Worm (Caenorhabditis elegans) whole organism, L4 larva: ENCODE data around the gene C39B5.5.

Experiments used
- dve-1 ChIP-seq: sonication (generic microtip); optimal IDR thresholded peaks from 2 replicates; lab custom pipeline; 2017; ENCODE audit warnings: antibody characterized with exemption, mild to moderate bottlenecking, missing genetic modification characterization, missing compliant biosample characterization; ENCODE audit not compliant: insufficient read depth
- fos-1 ChIP-seq: fragments of 150-350 bp; optimal IDR thresholded peaks from 2 replicates; lab custom pipeline; 2014; ENCODE audit warnings: missing biosample characterization, missing genetic modification characterization
- lin-15B ChIP-seq: fragments of 150-350 bp; sonication (generic microtip); optimal IDR thresholded peaks from 3 replicates; lab custom pipeline; 2014; ENCODE audit warnings: missing biosample characterization, missing genetic modification characterization
- mdt-29 ChIP-seq: fragments of 200-800 bp; sonication (Bioruptor generic); IDR thresholded peaks from 2 replicates; pipeline ENCODE4 v1.3.6; 2022; ENCODE audit warnings: missing genetic modification reagents, missing genetic modification characterization, missing compliant biosample characterization
- nhr-102 ChIP-seq: sonication (generic microtip); optimal IDR thresholded peaks from 2 replicates; lab custom pipeline; 2016; ENCODE audit warnings: mild to moderate bottlenecking, missing genetic modification characterization, moderate library complexity, missing compliant biosample characterization
- nhr-111 ChIP-seq: fragments of 200-800 bp; sonication (Bioruptor generic); optimal IDR thresholded peaks from 2 replicates; lab custom pipeline; 2018; ENCODE audit warnings: mild to moderate bottlenecking, missing genetic modification characterization, missing compliant biosample characterization
- nhr-48 ChIP-seq: sonication (generic microtip); optimal IDR thresholded peaks from 2 replicates; lab custom pipeline; 2016; ENCODE audit warnings: mild to moderate bottlenecking, missing genetic modification characterization, missing compliant biosample characterization
- saeg-2 ChIP-seq: fragments of 200-800 bp; sonication (Bioruptor generic); IDR thresholded peaks from 2 replicates; pipeline ENCODE4 v1.3.6; 2022; ENCODE audit warnings: missing genetic modification reagents, missing genetic modification characterization, missing compliant biosample characterization
- snpc-4 ChIP-seq: fragments of 150-350 bp; optimal IDR thresholded peaks from 2 replicates; lab custom pipeline; 2014; ENCODE audit warnings: missing biosample characterization, missing genetic modification characterization
- spr-3 ChIP-seq: fragments of 200-800 bp; sonication (Bioruptor generic); optimal IDR thresholded peaks from 2 replicates; lab custom pipeline; 2018; ENCODE audit warnings: mild to moderate bottlenecking, missing genetic modification characterization, missing compliant biosample characterization
- unc-39 ChIP-seq: sonication (generic microtip); optimal IDR thresholded peaks from 2 replicates; lab custom pipeline; 2017; ENCODE audit warnings: missing biosample characterization, missing genetic modification characterization
- zip-2 ChIP-seq: fragments of 150-350 bp; optimal IDR thresholded peaks from 2 replicates; lab custom pipeline; 2014; ENCODE audit warnings: missing biosample characterization, missing genetic modification characterization
- ztf-11 ChIP-seq: fragments of 150-350 bp; optimal IDR thresholded peaks from 2 replicates; lab custom pipeline; 2014; ENCODE audit warnings: missing biosample characterization, missing genetic modification characterization

ce11 chrIII:2171892-2172591 lies 35.9 kb upstream of the C39B5.5 start:
- peak; percentile 94 for TF ChIP-seq dve-1
- TF ChIP-seq nhr-102 (tag; lab: Kevin White, UChicago): peak; percentile 67
- no peak for TF ChIP-seq snpc-4 (tag; lab: Kevin White, UChicago)
- no peak for TF ChIP-seq spr-3 (GFP tag; lab: Kevin White, UChicago)
- TF ChIP-seq ztf-11: no peak
- peak; percentile 82 for TF ChIP-seq nhr-48 (tag; lab: Kevin White, UChicago)
- no peak for TF ChIP-seq mdt-29 (GFP tag; lab: Robert Waterston, UW)
- no peak for TF ChIP-seq fos-1 (tag; lab: Kevin White, UChicago)
- TF ChIP-seq zip-2 (tag; lab: Kevin White, UChicago): no peak
- TF ChIP-seq nhr-111 (GFP tag; lab: Kevin White, UChicago): no peak
- TF ChIP-seq unc-39 (tag; lab: Kevin White, UChicago): no peak
- TF ChIP-seq saeg-2 (GFP tag; lab: Robert Waterston, UW): no peak
- TF ChIP-seq lin-15B (tag; lab: Kevin White, UChicago): no peak
